Worm (Caenorhabditis elegans) whole organism, young adult: ENCODE measurements around the gene cyp-32B1.

Experiments used
- F49E8.2 ChIP-seq: sonication (generic microtip); optimal IDR thresholded peaks from 3 replicates; lab custom pipeline; 2017; ENCODE audit warnings: missing genetic modification characterization, mild to moderate bottlenecking, missing compliant biosample characterization, antibody characterized with exemption, moderate library complexity; ENCODE audit not compliant: insufficient read depth
- ceh-100 ChIP-seq: fragments of 200-800 bp; sonication (Bioruptor generic); IDR thresholded peaks from 2 replicates; pipeline ENCODE4 v1.3.6; 2022; ENCODE audit warnings: missing genetic modification reagents, missing genetic modification characterization, missing compliant biosample characterization
- chd-7 ChIP-seq: sonication (generic microtip); optimal IDR thresholded peaks from 2 replicates; lab custom pipeline; 2016; ENCODE audit warnings: mild to moderate bottlenecking, missing genetic modification characterization, moderate library complexity, missing compliant biosample characterization
- egrh-3 ChIP-seq: fragments of 200-800 bp; sonication (Bioruptor generic); IDR thresholded peaks from 2 replicates; pipeline ENCODE4 v1.3.6; 2022; ENCODE audit warnings: missing genetic modification reagents, missing genetic modification characterization, missing compliant biosample characterization
- let-607 ChIP-seq, 2 experiments: fragments of 200-800 bp in 1 of 2; sonication (Bioruptor generic) in 1 of 2; sonication (generic microtip) in 1 of 2; optimal IDR thresholded peaks; 2 replicates each; lab custom pipeline; 2016 to 2018; ENCODE audit warnings: mild to moderate bottlenecking in 2 of 2, missing compliant biosample characterization in 2 of 2, missing genetic modification characterization in 2 of 2, moderate library complexity in 2 of 2, missing genotype in 1 of 2
- nfya-1 ChIP-seq: sonication (generic microtip); optimal IDR thresholded peaks from 2 replicates; lab custom pipeline; 2017; ENCODE audit warnings: antibody characterized with exemption, missing compliant biosample characterization, missing genetic modification characterization, borderline replicate concordance; ENCODE audit not compliant: insufficient read depth
- pha-4 ChIP-seq: fragments of 150-350 bp; sonication (generic microtip); optimal IDR thresholded peaks from 2 replicates; lab custom pipeline; 2014; ENCODE audit warnings: missing biosample characterization, missing genetic modification reagents, missing genetic modification characterization
- rec-8 ChIP-seq, 2 experiments: sonication (generic microtip); optimal IDR thresholded peaks; 2 replicates each; lab custom pipeline; 2016; ENCODE audit warnings: mild to moderate bottlenecking in 2 of 2, missing genetic modification characterization in 2 of 2, missing genetic modification reagents in 2 of 2, missing genotype in 2 of 2, missing biosample characterization in 1 of 2, missing compliant biosample characterization in 1 of 2, moderate library complexity in 1 of 2
- sea-2 ChIP-seq: fragments of 200-800 bp; sonication (Bioruptor generic); IDR thresholded peaks from 2 replicates; pipeline ENCODE4 v1.3.6; 2022; ENCODE audit warnings: missing genetic modification characterization, missing compliant biosample characterization
- snpc-3.4 ChIP-seq: sonication (generic microtip); optimal IDR thresholded peaks from 2 replicates; lab custom pipeline; 2017; ENCODE audit warnings: missing genetic modification characterization, mild to moderate bottlenecking, missing compliant biosample characterization, antibody characterized with exemption, moderate library complexity, missing genotype, missing genetic modification reagents
- snpc-4 ChIP-seq, 5 experiments: fragments of 150-350 bp in 1 of 5; sonication (generic microtip) in 4 of 5; optimal IDR thresholded peaks; 2 replicates each; lab custom pipeline; 2014 to 2018; ENCODE audit warnings: missing genetic modification characterization in 5 of 5, missing biosample characterization in 3 of 5, antibody characterized with exemption in 2 of 5, mild to moderate bottlenecking in 2 of 5, missing compliant biosample characterization in 2 of 5, missing genotype in 2 of 5, moderate library complexity in 2 of 5, missing genetic modification reagents in 1 of 5
- unc-62 ChIP-seq: fragments of 150-350 bp; optimal IDR thresholded peaks from 2 replicates; lab custom pipeline; 2014; ENCODE audit warnings: missing biosample characterization, missing genetic modification reagents, missing genetic modification characterization
- ztf-28 ChIP-seq: fragments of 200-800 bp; sonication (Bioruptor generic); IDR thresholded peaks from 2 replicates; pipeline ENCODE4 v1.3.6; 2022; ENCODE audit warnings: missing genetic modification reagents, missing genetic modification characterization, missing compliant biosample characterization

ce11 chrV:2206181-2206580 is 5.0 kb upstream of the cyp-32B1 start, which contains the start of gene srt-40:
- TF ChIP-seq ceh-100 (GFP tag; lab: Robert Waterston, UW) (no peak), unc-62 (no peak), ztf-28 (GFP tag; lab: Robert Waterston, UW) (no peak), pha-4 (tag; lab: Kevin White, UChicago) (no peak), nfya-1 (no peak), egrh-3 (GFP tag; lab: Robert Waterston, UW) (no peak), sea-2 (GFP tag; lab: Robert Waterston, UW) (no peak), rec-8 (tag; optimal IDR thresholded peaks at IDR 0.05; lab: Kevin White, UChicago) (no peak), snpc-3.4 (tag; lab: Kevin White, UChicago) (no peak), snpc-4 (GFP tag; optimal IDR thresholded peaks at IDR 0.05; lab: Kevin White, UChicago) (no peak), snpc-4 (tag; optimal IDR thresholded peaks at IDR 0.05; lab: Kevin White, UChicago) (no peak), let-607 (tag; optimal IDR thresholded peaks at IDR 0.05; lab: Kevin White, UChicago) (no peak), F49E8.2 (tag; lab: Kevin White, UChicago) (no peak), chd-7 (tag; lab: Kevin White, UChicago) (no peak)
